Fruit fly (Drosophila melanogaster) whole organism, embryonic: ENCODE measurements around the gene CG8051.

Source experiments
- Bdp1 ChIP-seq: fragments of 200-800 bp; sonication (Bioruptor generic); optimal IDR thresholded peaks from 3 replicates; lab custom pipeline; 2016; ENCODE audit warnings: missing biosample characterization, missing genetic modification characterization
- Blimp-1 ChIP-seq: fragments of 200-800 bp; sonication (Bioruptor generic); optimal IDR thresholded peaks from 3 replicates; lab custom pipeline; 2018; ENCODE audit warnings: missing biosample characterization, missing genetic modification characterization, mild to moderate bottlenecking, moderate library complexity, missing genetic modification reagents
- Bteb2 ChIP-seq: fragments of 200-800 bp; sonication (Bioruptor generic); optimal IDR thresholded peaks from 2 replicates; lab custom pipeline; 2016; ENCODE audit warnings: missing biosample characterization, missing genetic modification characterization
- CG10209 ChIP-seq: fragments of 200-800 bp; sonication (Bioruptor generic); optimal IDR thresholded peaks from 3 replicates; lab custom pipeline; 2017; ENCODE audit warnings: missing biosample characterization, mild to moderate bottlenecking, missing genetic modification characterization, missing genetic modification reagents
- CG10366 ChIP-seq: fragments of 200-800 bp; sonication (Bioruptor generic); IDR thresholded peaks from 2 replicates; pipeline ENCODE4 v1.3.6; 2022; ENCODE audit warnings: missing biosample characterization, missing genetic modification characterization
- CG11093 ChIP-seq: fragments of 200-800 bp; sonication (Bioruptor generic); IDR thresholded peaks from 3 replicates; pipeline ENCODE4 v1.3.6; 2022; ENCODE audit warnings: missing biosample characterization, missing genetic modification characterization
- CG11398 ChIP-seq: fragments of 200-800 bp; sonication (Bioruptor generic); optimal IDR thresholded peaks from 2 replicates; lab custom pipeline; 2016; ENCODE audit warnings: missing biosample characterization, missing genetic modification characterization
- CG11504 ChIP-seq: fragments of 200-800 bp; sonication (Bioruptor generic); optimal IDR thresholded peaks from 3 replicates; lab custom pipeline; 2019; ENCODE audit warnings: missing biosample characterization, mild to moderate bottlenecking, missing genetic modification characterization, moderate library complexity
- CG13424 ChIP-seq: fragments of 200-800 bp; sonication (Bioruptor generic); optimal IDR thresholded peaks from 2 replicates; lab custom pipeline; 2019; ENCODE audit warnings: missing biosample characterization, mild to moderate bottlenecking, missing genetic modification characterization, moderate library complexity
- CG17612 ChIP-seq: fragments of 200-800 bp; sonication (Bioruptor generic); IDR thresholded peaks from 2 replicates; pipeline ENCODE4 v1.3.6; 2022; ENCODE audit warnings: missing biosample characterization, missing genetic modification characterization
- CG17802 ChIP-seq: fragments of 200-800 bp; sonication (Bioruptor generic); optimal IDR thresholded peaks from 2 replicates; lab custom pipeline; 2018; ENCODE audit warnings: missing biosample characterization, mild to moderate bottlenecking, missing genetic modification characterization, moderate library complexity
- CG2202 ChIP-seq: fragments of 200-800 bp; sonication (Bioruptor generic); optimal IDR thresholded peaks from 2 replicates; lab custom pipeline; 2018; ENCODE audit warnings: missing biosample characterization, mild to moderate bottlenecking, missing genetic modification characterization
- CG31388 ChIP-seq: fragments of 200-800 bp; sonication (Bioruptor generic); optimal IDR thresholded peaks from 2 replicates; lab custom pipeline; 2016; ENCODE audit warnings: missing biosample characterization, missing genetic modification characterization
- CG33557 ChIP-seq: fragments of 200-800 bp; sonication (Bioruptor generic); optimal IDR thresholded peaks from 2 replicates; lab custom pipeline; 2019; ENCODE audit warnings: missing biosample characterization, mild to moderate bottlenecking, missing genetic modification characterization, moderate library complexity
- CG3407 ChIP-seq: fragments of 200-800 bp; sonication (Bioruptor generic); optimal IDR thresholded peaks from 2 replicates; lab custom pipeline; 2018; ENCODE audit warnings: missing biosample characterization, mild to moderate bottlenecking, missing genetic modification characterization
- CG5180 ChIP-seq: fragments of 200-800 bp; sonication (Bioruptor generic); optimal IDR thresholded peaks from 3 replicates; lab custom pipeline; 2017; ENCODE audit warnings: missing biosample characterization, missing genetic modification characterization, mild to moderate bottlenecking, moderate library complexity, missing genetic modification reagents
- CG6791 ChIP-seq: fragments of 200-800 bp; sonication (Bioruptor generic); IDR thresholded peaks from 3 replicates; pipeline ENCODE4 v1.3.6; 2022; ENCODE audit warnings: missing biosample characterization, missing genetic modification characterization; ENCODE audit not compliant: partially characterized antibody
- CG7987 ChIP-seq: fragments of 200-800 bp; sonication (Bioruptor generic); optimal IDR thresholded peaks from 2 replicates; lab custom pipeline; 2018; ENCODE audit warnings: missing biosample characterization, mild to moderate bottlenecking, missing genetic modification characterization, moderate library complexity
- CG8765 ChIP-seq: fragments of 200-800 bp; sonication (Bioruptor generic); IDR thresholded peaks from 2 replicates; pipeline ENCODE4 v1.3.6; 2022; ENCODE audit warnings: missing biosample characterization, missing genetic modification characterization
- CHES-1-like ChIP-seq: fragments of 200-800 bp; sonication (Bioruptor generic); optimal IDR thresholded peaks from 2 replicates; lab custom pipeline; 2016; ENCODE audit warnings: missing biosample characterization, missing genetic modification characterization
- D ChIP-seq, 2 experiments: fragments of 200-800 bp in 1 of 2; fragments of >200 bp in 1 of 2; sonication (Bioruptor generic) in 1 of 2; optimal IDR thresholded peaks; 2 replicates in 1 of 2; 3 replicates in 1 of 2; lab custom pipeline; 2017; ENCODE audit warnings: mild to moderate bottlenecking in 1 of 2, missing biosample characterization in 1 of 2, missing genetic modification characterization in 1 of 2, missing genetic modification reagents in 1 of 2
- Dfd ChIP-seq, 2 experiments: fragments of >200 bp; optimal IDR thresholded peaks; 2 replicates each; lab custom pipeline; 2017; ENCODE audit warnings: missing biosample characterization in 2 of 2, missing genetic modification characterization in 2 of 2
- GATAe ChIP-seq: fragments of 200-800 bp; sonication (Bioruptor generic); conservative IDR thresholded peaks from 2 replicates; pipeline ENCODE4 v1.3.6; 2022; ENCODE audit warnings: missing biosample characterization, missing genetic modification characterization
- Hmr ChIP-seq: fragments of 200-800 bp; sonication (Bioruptor generic); optimal IDR thresholded peaks from 3 replicates; lab custom pipeline; 2017; ENCODE audit warnings: mild to moderate bottlenecking, missing biosample characterization, missing genetic modification reagents, missing genetic modification characterization
- Kr ChIP-seq: fragments of 200-800 bp; sonication (Bioruptor generic); optimal IDR thresholded peaks from 2 replicates; lab custom pipeline; 2017; ENCODE audit warnings: missing biosample characterization, mild to moderate bottlenecking, missing genetic modification characterization
- Mrtf ChIP-seq: fragments of 200-800 bp; sonication (Bioruptor generic); IDR thresholded peaks from 3 replicates; pipeline ENCODE4 v1.3.6; 2022; ENCODE audit warnings: missing biosample characterization, missing genetic modification characterization
- Myb ChIP-seq: fragments of 200-800 bp; sonication (Bioruptor generic); optimal IDR thresholded peaks from 2 replicates; lab custom pipeline; 2016; ENCODE audit warnings: missing biosample characterization, missing genetic modification characterization
- NC2α ChIP-seq: fragments of 200-800 bp; sonication (Bioruptor generic); optimal IDR thresholded peaks from 2 replicates; lab custom pipeline; 2016; ENCODE audit warnings: missing biosample characterization, missing genetic modification characterization
- NFAT ChIP-seq: fragments of 200-800 bp; sonication (Bioruptor generic); IDR thresholded peaks from 2 replicates; pipeline ENCODE4 v1.3.6; 2022; ENCODE audit warnings: missing biosample characterization, missing genetic modification characterization
- Nf-YA ChIP-seq: fragments of 200-800 bp; sonication (Bioruptor generic); IDR thresholded peaks from 2 replicates; pipeline ENCODE4 v1.3.6; 2022; ENCODE audit warnings: missing biosample characterization, missing genetic modification characterization
- Usf ChIP-seq: fragments of 200-800 bp; sonication (Bioruptor generic); optimal IDR thresholded peaks from 2 replicates; lab custom pipeline; 2017; ENCODE audit warnings: missing genotype, missing biosample characterization, missing genetic modification characterization
- YL-1 ChIP-seq: fragments of 200-800 bp; sonication (Bioruptor generic); optimal IDR thresholded peaks from 3 replicates; lab custom pipeline; 2017; ENCODE audit warnings: missing biosample characterization, mild to moderate bottlenecking, missing genetic modification characterization
- ac ChIP-seq: fragments of 200-800 bp; sonication (Bioruptor generic); optimal IDR thresholded peaks from 3 replicates; lab custom pipeline; 2017; ENCODE audit warnings: missing biosample characterization, mild to moderate bottlenecking, missing genetic modification characterization
- ara ChIP-seq: fragments of 200-800 bp; sonication (Bioruptor generic); IDR thresholded peaks from 2 replicates; pipeline ENCODE4 v1.3.6; 2022; ENCODE audit warnings: missing biosample characterization, missing genetic modification characterization
- cato ChIP-seq: fragments of 200-800 bp; sonication (Bioruptor generic); optimal IDR thresholded peaks from 2 replicates; lab custom pipeline; 2016; ENCODE audit warnings: missing biosample characterization, missing genetic modification characterization, borderline replicate concordance
- cwo ChIP-seq: fragments of 200-800 bp; sonication (Bioruptor generic); optimal IDR thresholded peaks from 3 replicates; lab custom pipeline; 2017; ENCODE audit warnings: missing biosample characterization, missing genetic modification characterization, mild to moderate bottlenecking, moderate library complexity, missing genetic modification reagents
- eve ChIP-seq, 2 experiments: fragments of >200 bp; optimal IDR thresholded peaks; 2 replicates each; lab custom pipeline; 2017; ENCODE audit warnings: missing biosample characterization in 2 of 2, missing genetic modification characterization in 2 of 2
- ftz-f1 ChIP-seq: fragments of 200-800 bp; sonication (Bioruptor generic); optimal IDR thresholded peaks from 2 replicates; lab custom pipeline; 2016; ENCODE audit warnings: missing biosample characterization, missing genetic modification characterization
- gcm2 ChIP-seq: fragments of 200-800 bp; sonication (Bioruptor generic); optimal IDR thresholded peaks from 2 replicates; lab custom pipeline; 2016; ENCODE audit warnings: missing biosample characterization, missing genetic modification characterization
- grau ChIP-seq: fragments of 200-800 bp; optimal IDR thresholded peaks from 3 replicates; lab custom pipeline; 2019; ENCODE audit warnings: missing biosample characterization, mild to moderate bottlenecking, missing genetic modification characterization, moderate library complexity
- hkb ChIP-seq, 2 experiments: fragments of 200-800 bp in 1 of 2; fragments of >200 bp in 1 of 2; sonication (Bioruptor generic) in 1 of 2; IDR thresholded peaks in 1 of 2; optimal IDR thresholded peaks in 1 of 2; 2 replicates each; pipeline versions ENCODE4 v1.3.6 to Lab custom; 2017 to 2022; ENCODE audit warnings: missing biosample characterization in 1 of 2, missing genetic modification characterization in 1 of 2
- insv ChIP-seq, 2 experiments: fragments of 200-800 bp; sonication (Bioruptor generic); optimal IDR thresholded peaks; 3 replicates each; lab custom pipeline; 2016 to 2018; ENCODE audit warnings: missing biosample characterization in 2 of 2, missing genetic modification characterization in 2 of 2
- maf-S ChIP-seq: fragments of 200-800 bp; sonication (Bioruptor generic); optimal IDR thresholded peaks from 2 replicates; lab custom pipeline; 2016; ENCODE audit warnings: missing biosample characterization, missing genetic modification characterization
- nerfin-1 ChIP-seq: fragments of 200-800 bp; sonication (Bioruptor generic); optimal IDR thresholded peaks from 3 replicates; lab custom pipeline; 2019; ENCODE audit warnings: missing biosample characterization, mild to moderate bottlenecking, missing genetic modification characterization, moderate library complexity
- pfk ChIP-seq: fragments of 200-800 bp; sonication (Bioruptor generic); optimal IDR thresholded peaks from 2 replicates; lab custom pipeline; 2018; ENCODE audit warnings: missing biosample characterization, mild to moderate bottlenecking, missing genetic modification characterization, moderate library complexity
- row ChIP-seq: fragments of 200-800 bp; sonication (Bioruptor generic); IDR thresholded peaks from 3 replicates; pipeline ENCODE4 v1.3.6; 2022; ENCODE audit warnings: missing biosample characterization, missing genetic modification characterization
- sima ChIP-seq: fragments of 200-800 bp; sonication (Bioruptor generic); optimal IDR thresholded peaks from 2 replicates; lab custom pipeline; 2016; ENCODE audit warnings: missing biosample characterization, missing genetic modification characterization
- sob ChIP-seq: fragments of 200-800 bp; sonication (Bioruptor generic); IDR thresholded peaks from 2 replicates; pipeline ENCODE4 v1.3.6; 2022; ENCODE audit warnings: missing biosample characterization, missing genetic modification characterization
- ttk ChIP-seq: fragments of 200-800 bp; sonication (Bioruptor generic); IDR thresholded peaks from 2 replicates; pipeline ENCODE4 v2.1.2; 2022; ENCODE audit warnings: missing biosample characterization, missing genetic modification characterization
- zen2 ChIP-seq: fragments of 200-800 bp; sonication (Bioruptor generic); IDR thresholded peaks from 3 replicates; pipeline ENCODE4 v1.3.6; 2022; ENCODE audit warnings: missing biosample characterization, missing genetic modification characterization; ENCODE audit not compliant: partially characterized antibody

CG8051 gene

DNA sequence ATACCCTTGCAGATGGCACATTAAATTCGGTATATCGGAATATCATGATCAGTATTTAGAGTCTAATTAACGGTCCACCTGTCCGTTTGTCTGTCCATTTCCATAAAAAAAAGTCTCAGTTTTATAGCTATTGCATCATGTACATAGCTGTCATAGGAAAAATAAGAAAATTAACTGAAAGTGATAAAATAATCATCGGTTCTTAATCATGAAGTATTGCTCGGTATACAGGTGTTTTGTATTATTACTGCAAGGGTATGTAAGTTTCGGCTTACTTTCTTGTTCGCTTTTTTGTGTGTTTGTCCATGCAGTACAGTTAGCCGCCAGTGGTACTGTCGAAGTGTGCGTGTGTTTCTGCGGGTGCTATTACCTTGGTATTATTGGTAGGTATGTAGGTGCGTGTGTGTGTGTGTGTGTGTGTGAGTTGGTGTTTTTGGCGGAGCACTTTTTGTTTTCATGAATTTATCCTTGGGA is 46.9 kb upstream of the CG8051 start (continued):
- peak; percentile 19 for TF ChIP-seq Bteb2 (GFP tag; lab: Kevin White, UChicago)
- peak; percentile 42 for TF ChIP-seq CG11398 (GFP tag; lab: Kevin White, UChicago)
- TF ChIP-seq GATAe (GFP tag; lab: Robert Waterston, UW): no peak
- peak in 1 of 2 experiments; percentile 72 for TF ChIP-seq eve (GFP tag; optimal IDR thresholded peaks at IDR 0.05; lab: Kevin White, UChicago)
- no peak for TF ChIP-seq Usf (GFP tag; lab: Kevin White, UChicago)
- TF ChIP-seq CG7987 (GFP tag; lab: Kevin White, UChicago): no peak
- TF ChIP-seq CG5180 (GFP tag; lab: Kevin White, UChicago): peak; percentile 34
- TF ChIP-seq Nf-YA: no peak
- TF ChIP-seq CG33557 (GFP tag; lab: Kevin White, UChicago): peak; percentile 24
- TF ChIP-seq cwo (GFP tag; lab: Kevin White, UChicago): no peak
- TF ChIP-seq sima: no peak
- TF ChIP-seq NC2α (GFP tag; lab: Kevin White, UChicago): no peak
- no peak for TF ChIP-seq insv (GFP tag; optimal IDR thresholded peaks at IDR 0.05; lab: Kevin White, UChicago)
- no peak for TF ChIP-seq Bdp1 (GFP tag; lab: Kevin White, UChicago)
- no peak for TF ChIP-seq pfk
- no peak for TF ChIP-seq CG31388 (GFP tag; lab: Kevin White, UChicago)
- no peak for TF ChIP-seq Dfd (GFP tag; optimal IDR thresholded peaks at IDR 0.05; lab: Kevin White, UChicago)
- TF ChIP-seq CG3407 (GFP tag; lab: Kevin White, UChicago): peak; percentile 9
- TF ChIP-seq ac (GFP tag; lab: Kevin White, UChicago): no peak
- no peak for TF ChIP-seq Mrtf (GFP tag; lab: Robert Waterston, UW)
- no peak for TF ChIP-seq CG6791 (GFP tag; lab: Robert Waterston, UW)
- peak; percentile 20; the same call in 1 of the 2 replicates for TF ChIP-seq CG10366 (GFP tag; lab: Robert Waterston, UW)
- TF ChIP-seq Kr (GFP tag; lab: Kevin White, UChicago): no peak
- peak; percentile 6 for TF ChIP-seq maf-S (GFP tag; lab: Kevin White, UChicago)
- TF ChIP-seq ttk: no peak
- no peak for TF ChIP-seq gcm2 (GFP tag; lab: Kevin White, UChicago)
- peak; percentile 5 for TF ChIP-seq Myb (GFP tag; lab: Kevin White, UChicago)
- peak; percentile 70 for TF ChIP-seq row (GFP tag; lab: Robert Waterston, UW)
- TF ChIP-seq ara (GFP tag; lab: Robert Waterston, UW): no peak
- TF ChIP-seq nerfin-1 (tag; lab: Kevin White, UChicago): peak; percentile 36
- TF ChIP-seq CG17612 (GFP tag; lab: Robert Waterston, UW): no peak
- no peak for TF ChIP-seq CG17802 (tag; lab: Kevin White, UChicago)
- TF ChIP-seq CG8765 (GFP tag; lab: Robert Waterston, UW): no peak
- peak; percentile 34 for TF ChIP-seq CG2202 (tag; lab: Kevin White, UChicago)
- no peak for TF ChIP-seq hkb (optimal IDR thresholded peaks at IDR 0.05; lab: Kevin White, UChicago)
- TF ChIP-seq hkb (GFP tag; IDR thresholded peaks at IDR 0.05; lab: Robert Waterston, UW): no peak
- TF ChIP-seq sob (GFP tag; lab: Robert Waterston, UW): no peak
- peak; percentile 49 for TF ChIP-seq CHES-1-like
- TF ChIP-seq D (optimal IDR thresholded peaks at IDR 0.05; lab: Kevin White, UChicago): no peak
- peak; percentile 26 for TF ChIP-seq D (GFP tag; optimal IDR thresholded peaks at IDR 0.05; lab: Kevin White, UChicago)
- no peak for TF ChIP-seq CG11093
- no peak for TF ChIP-seq ftz-f1 (GFP tag; lab: Kevin White, UChicago)
- TF ChIP-seq Blimp-1: peak; percentile 69
- TF ChIP-seq cato (GFP tag; lab: Kevin White, UChicago): no peak
- no peak for TF ChIP-seq zen2 (GFP tag; lab: Robert Waterston, UW)
- TF ChIP-seq YL-1: no peak
- TF ChIP-seq CG10209: peak; percentile 49
- peak; percentile 65 for TF ChIP-seq CG13424 (tag; lab: Kevin White, UChicago)
- no peak for TF ChIP-seq NFAT (GFP tag; lab: Robert Waterston, UW)
- peak; percentile 26 for TF ChIP-seq Hmr (GFP tag; lab: Kevin White, UChicago)
- peak; percentile 70 for TF ChIP-seq CG11504 (tag; lab: Kevin White, UChicago)
- peak; percentile 63 for TF ChIP-seq grau (tag; lab: Kevin White, UChicago)
